Worm (Caenorhabditis elegans) whole organism, late embryonic: ENCODE data around the gene gst-3.

Experiments
- C08G9.2 ChIP-seq: sonication (generic microtip); optimal IDR thresholded peaks from 2 replicates; lab custom pipeline; 2016; ENCODE audit warnings: mild to moderate bottlenecking, missing genetic modification characterization, moderate library complexity, missing compliant biosample characterization
- K02D7.2 ChIP-seq: sonication (generic microtip); optimal IDR thresholded peaks from 2 replicates; lab custom pipeline; 2017; ENCODE audit warnings: mild to moderate bottlenecking, missing genetic modification characterization, missing compliant biosample characterization
- Y22D7AL.16 ChIP-seq: sonication (generic microtip); optimal IDR thresholded peaks from 2 replicates; lab custom pipeline; 2016; ENCODE audit warnings: missing genetic modification characterization, missing compliant biosample characterization
- ama-1 ChIP-seq: fragments of 150-350 bp; optimal IDR thresholded peaks from 2 replicates; lab custom pipeline; 2014
- ceh-14 ChIP-seq: sonication (generic microtip); optimal IDR thresholded peaks from 2 replicates; lab custom pipeline; 2016; ENCODE audit warnings: missing genotype, missing genetic modification characterization, missing compliant biosample characterization
- ceh-18 ChIP-seq: sonication (generic microtip); optimal IDR thresholded peaks from 2 replicates; lab custom pipeline; 2016; ENCODE audit warnings: missing genetic modification characterization, missing compliant biosample characterization
- ceh-2 ChIP-seq: sonication (generic microtip); optimal IDR thresholded peaks from 2 replicates; lab custom pipeline; 2016; ENCODE audit warnings: missing genotype, missing genetic modification characterization, missing compliant biosample characterization
- ceh-24 ChIP-seq: sonication (generic microtip); optimal IDR thresholded peaks from 2 replicates; lab custom pipeline; 2016; ENCODE audit warnings: mild to moderate bottlenecking, missing genetic modification characterization, missing compliant biosample characterization
- ceh-30 ChIP-seq: fragments of 150-350 bp; optimal IDR thresholded peaks from 2 replicates; lab custom pipeline; 2014; ENCODE audit warnings: missing biosample characterization, missing genetic modification characterization
- ceh-31 ChIP-seq: sonication (generic microtip); optimal IDR thresholded peaks from 2 replicates; lab custom pipeline; 2016; ENCODE audit warnings: missing genetic modification characterization, missing compliant biosample characterization
- ceh-9 ChIP-seq: sonication (generic microtip); optimal IDR thresholded peaks from 2 replicates; lab custom pipeline; 2016; ENCODE audit warnings: mild to moderate bottlenecking, missing genetic modification characterization, inconsistent platforms, missing compliant biosample characterization
- che-1 ChIP-seq: sonication (generic microtip); optimal IDR thresholded peaks from 2 replicates; lab custom pipeline; 2016; ENCODE audit warnings: mild to moderate bottlenecking, missing genetic modification characterization, missing compliant biosample characterization
- dmd-4 ChIP-seq: sonication (generic microtip); optimal IDR thresholded peaks from 2 replicates; lab custom pipeline; 2016; ENCODE audit warnings: borderline replicate concordance, missing genetic modification characterization, missing compliant biosample characterization
- elt-2 ChIP-seq: sonication (generic microtip); optimal IDR thresholded peaks from 2 replicates; lab custom pipeline; 2016; ENCODE audit warnings: missing genetic modification reagents, missing genetic modification characterization, missing compliant biosample characterization
- ets-4 ChIP-seq: sonication (generic microtip); optimal IDR thresholded peaks from 2 replicates; lab custom pipeline; 2016; ENCODE audit warnings: missing genetic modification characterization, missing compliant biosample characterization
- eyg-1 ChIP-seq: sonication (generic microtip); optimal IDR thresholded peaks from 2 replicates; lab custom pipeline; 2016; ENCODE audit warnings: missing genotype, missing genetic modification characterization, missing compliant biosample characterization
- fkh-6 ChIP-seq: sonication (generic microtip); optimal IDR thresholded peaks from 2 replicates; lab custom pipeline; 2016; ENCODE audit warnings: missing genetic modification characterization, missing compliant biosample characterization
- hlh-13 ChIP-seq: fragments of 200-800 bp; sonication (Bioruptor generic); optimal IDR thresholded peaks from 2 replicates; lab custom pipeline; 2018; ENCODE audit warnings: mild to moderate bottlenecking, missing genetic modification characterization, missing compliant biosample characterization
- hlh-30 ChIP-seq: sonication (generic microtip); optimal IDR thresholded peaks from 2 replicates; lab custom pipeline; 2017; ENCODE audit warnings: antibody characterized with exemption, missing genetic modification characterization, missing compliant biosample characterization; ENCODE audit not compliant: insufficient read depth
- hlh-8 ChIP-seq: sonication (generic microtip); optimal IDR thresholded peaks from 2 replicates; lab custom pipeline; 2016; ENCODE audit warnings: missing genotype, missing genetic modification characterization, missing compliant biosample characterization
- lim-6 ChIP-seq: sonication (generic microtip); optimal IDR thresholded peaks from 2 replicates; lab custom pipeline; 2016; ENCODE audit warnings: missing genetic modification characterization, missing compliant biosample characterization
- lin-11 ChIP-seq: fragments of 200-800 bp; sonication (Bioruptor generic); optimal IDR thresholded peaks from 2 replicates; lab custom pipeline; 2018; ENCODE audit warnings: mild to moderate bottlenecking, missing genetic modification characterization, missing compliant biosample characterization
- madf-2 ChIP-seq: sonication (generic microtip); optimal IDR thresholded peaks from 2 replicates; lab custom pipeline; 2017; ENCODE audit warnings: missing genetic modification characterization, missing compliant biosample characterization
- nfya-1 ChIP-seq: sonication (generic microtip); optimal IDR thresholded peaks from 2 replicates; lab custom pipeline; 2017; ENCODE audit warnings: missing genetic modification characterization, mild to moderate bottlenecking, missing compliant biosample characterization, antibody characterized with exemption, moderate library complexity
- nhr-11 ChIP-seq: fragments of 150-350 bp; optimal IDR thresholded peaks from 2 replicates; lab custom pipeline; 2014; ENCODE audit warnings: missing biosample characterization, missing genetic modification characterization
- nhr-232 ChIP-seq: sonication (generic microtip); optimal IDR thresholded peaks from 2 replicates; lab custom pipeline; 2016; ENCODE audit warnings: missing genetic modification characterization, missing compliant biosample characterization
- npax-4 ChIP-seq: sonication (generic microtip); optimal IDR thresholded peaks from 2 replicates; lab custom pipeline; 2016; ENCODE audit warnings: missing genetic modification characterization, missing compliant biosample characterization
- odd-2 ChIP-seq: sonication (generic microtip); optimal IDR thresholded peaks from 2 replicates; lab custom pipeline; 2017; ENCODE audit warnings: antibody characterized with exemption, mild to moderate bottlenecking, missing genetic modification characterization, missing compliant biosample characterization
- pag-3 ChIP-seq: sonication (generic microtip); optimal IDR thresholded peaks from 2 replicates; lab custom pipeline; 2016; ENCODE audit warnings: missing compliant biosample characterization, missing genetic modification characterization, borderline replicate concordance
- pat-9 ChIP-seq: fragments of 200-800 bp; sonication (Bioruptor generic); optimal IDR thresholded peaks from 2 replicates; lab custom pipeline; 2018; ENCODE audit warnings: mild to moderate bottlenecking, missing genetic modification characterization, moderate library complexity, missing compliant biosample characterization
- pax-1 ChIP-seq: fragments of 150-350 bp; optimal IDR thresholded peaks from 2 replicates; lab custom pipeline; 2014; ENCODE audit warnings: missing biosample characterization, missing genetic modification characterization
- pha-4 ChIP-seq: fragments of 150-350 bp; optimal IDR thresholded peaks from 2 replicates; lab custom pipeline; 2018; ENCODE audit warnings: missing biosample characterization, missing genetic modification reagents, missing genetic modification characterization
- pqm-1 ChIP-seq: sonication (generic microtip); optimal IDR thresholded peaks from 2 replicates; lab custom pipeline; 2016; ENCODE audit warnings: missing genetic modification characterization, missing compliant biosample characterization
- sox-2 ChIP-seq: fragments of 200-800 bp; sonication (Bioruptor generic); IDR thresholded peaks from 2 replicates; pipeline ENCODE4 v1.3.6; 2022; ENCODE audit warnings: missing genetic modification reagents, missing genetic modification characterization, missing compliant biosample characterization
- sox-4 ChIP-seq: sonication (generic microtip); optimal IDR thresholded peaks from 2 replicates; lab custom pipeline; 2017; ENCODE audit warnings: mild to moderate bottlenecking, missing genetic modification characterization, inconsistent platforms, missing compliant biosample characterization
- syd-9 ChIP-seq: sonication (generic microtip); optimal IDR thresholded peaks from 2 replicates; lab custom pipeline; 2016; ENCODE audit warnings: mild to moderate bottlenecking, missing genetic modification characterization, moderate library complexity, missing compliant biosample characterization
- tbx-2 ChIP-seq: sonication (generic microtip); optimal IDR thresholded peaks from 2 replicates; lab custom pipeline; 2016; ENCODE audit warnings: missing genetic modification characterization, missing compliant biosample characterization
- unc-3 ChIP-seq, 2 experiments: fragments of 200-800 bp in 1 of 2; sonication (Bioruptor generic) in 1 of 2; sonication (generic microtip) in 1 of 2; conservative IDR thresholded peaks in 1 of 2; optimal IDR thresholded peaks in 1 of 2; 2 replicates each; pipeline versions ENCODE4 v1.3.6 to Lab custom; 2016 to 2022; ENCODE audit warnings: missing compliant biosample characterization in 2 of 2, missing genetic modification characterization in 2 of 2, missing genetic modification reagents in 1 of 2
- zip-5 ChIP-seq: sonication (generic microtip); optimal IDR thresholded peaks from 2 replicates; lab custom pipeline; 2016; ENCODE audit warnings: missing genetic modification characterization, missing compliant biosample characterization
- ztf-16 ChIP-seq: sonication (generic microtip); optimal IDR thresholded peaks from 2 replicates; lab custom pipeline; 2017; ENCODE audit warnings: missing genetic modification characterization, missing compliant biosample characterization

gst-3 gene

ce11 chrIV:10110870-10111269 is 29.2 kb downstream of the gst-3 start:
- TF ChIP-seq zip-5 (tag; lab: Kevin White, UChicago) (no peak), ceh-14 (tag; lab: Kevin White, UChicago) (no peak), tbx-2 (tag; lab: Kevin White, UChicago) (no peak), nfya-1 (no peak), odd-2 (tag; lab: Kevin White, UChicago) (no peak), ceh-30 (tag; lab: Kevin White, UChicago) (no peak), npax-4 (no peak), ama-1 (lab: Kevin White, UChicago) (no peak), sox-4 (tag; lab: Kevin White, UChicago) (no peak), ets-4 (tag; lab: Kevin White, UChicago) (no peak), ceh-31 (tag; lab: Kevin White, UChicago) (no peak), C08G9.2 (tag; lab: Kevin White, UChicago) (no peak), hlh-30 (tag; lab: Kevin White, UChicago) (no peak), syd-9 (tag; lab: Kevin White, UChicago) (no peak), fkh-6 (tag; lab: Kevin White, UChicago) (no peak), ztf-16 (tag; lab: Kevin White, UChicago) (no peak)
- TF ChIP-seq, all 69 proteins: peak for 0

ce11 chrIV:10110417-10110816 is 29.6 kb downstream of the gst-3 start, which contains the start of gene egl-38:
Gene egl-38 (minus strand): TSS chrIV:10110517.
- TF ChIP-seq ceh-9 (tag; lab: Kevin White, UChicago) (no peak), Y22D7AL.16 (tag; lab: Kevin White, UChicago) (no peak)
- TF ChIP-seq, all 69 proteins: peak for 0

DNA sequence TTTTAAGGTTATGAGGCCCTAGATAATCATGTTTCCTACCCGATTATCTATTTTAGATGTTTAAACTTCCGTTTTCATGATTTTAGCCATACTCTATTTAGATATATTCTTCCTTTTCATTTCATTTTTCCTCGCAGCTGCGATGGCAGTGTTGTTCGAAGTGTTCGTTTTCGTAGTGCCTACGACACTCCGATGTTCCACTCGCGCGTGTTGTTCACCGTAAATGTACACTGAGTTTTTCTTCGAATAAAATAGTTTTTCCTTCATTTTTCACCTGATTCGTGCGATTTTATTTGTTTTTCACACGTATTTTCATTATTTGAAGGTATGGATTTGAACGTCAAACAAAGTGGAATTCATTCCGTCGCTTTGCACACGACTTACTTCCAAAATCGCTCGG is 43.2 kb downstream of the gst-3 start, which contains the start of gene dis-3:
Gene dis-3, plus strand, starts transcription at position 322 of the 400 bp plus-strand sequence.
- TF ChIP-seq pat-9 (tag; lab: Kevin White, UChicago), result no peak
- no peak for TF ChIP-seq madf-2
- no peak for TF ChIP-seq pha-4 (tag; lab: Kevin White, UChicago)
- no peak for TF ChIP-seq ama-1 (lab: Kevin White, UChicago)
- TF ChIP-seq ets-4 (tag; lab: Kevin White, UChicago), result no peak
- TF ChIP-seq ceh-31 (tag; lab: Kevin White, UChicago), result no peak
- TF ChIP-seq sox-2 (GFP tag; lab: Robert Waterston, UW), result no peak
- no peak for TF ChIP-seq C08G9.2 (tag; lab: Kevin White, UChicago)
- TF ChIP-seq ceh-2 (tag; lab: Kevin White, UChicago), result no peak

- TF ChIP-seq hlh-13 (no peak), ceh-24 (tag; lab: Kevin White, UChicago) (no peak), hlh-8 (tag; lab: Kevin White, UChicago) (no peak), pqm-1 (tag; lab: Kevin White, UChicago) (no peak), ceh-14 (tag; lab: Kevin White, UChicago) (no peak), nhr-232 (no peak), nhr-11 (tag; lab: Kevin White, UChicago) (no peak), ceh-9 (tag; lab: Kevin White, UChicago) (no peak), pag-3 (tag; lab: Kevin White, UChicago) (no peak), zip-5 (tag; lab: Kevin White, UChicago) (no peak), che-1 (tag; lab: Kevin White, UChicago) (no peak), unc-3 (GFP tag; conservative IDR thresholded peaks at IDR 0.05; lab: Robert Waterston, UW) (no peak), unc-3 (tag; optimal IDR thresholded peaks at IDR 0.05; lab: Kevin White, UChicago) (no peak), ceh-31 (tag; lab: Kevin White, UChicago) (no peak), eyg-1 (tag; lab: Kevin White, UChicago) (no peak), nfya-1 (no peak)
These were observed 44.9 kb downstream of the gst-3 start, which contains the start of the genes C04G2.5 and msp-36 for ce11 chrIV:10095171-10095570. Gene C04G2.5 (minus strand): TSS chrIV:10095271. Gene msp-36 (plus strand): TSS chrIV:10095433.

- no peak for TF ChIP-seq ets-4 (tag; lab: Kevin White, UChicago)
- no peak for TF ChIP-seq odd-2 (tag; lab: Kevin White, UChicago)
- no peak for TF ChIP-seq ceh-18 (tag; lab: Kevin White, UChicago)
- no peak for TF ChIP-seq K02D7.2 (tag; lab: Kevin White, UChicago)
- no peak for TF ChIP-seq dmd-4 (tag; lab: Kevin White, UChicago)
- no peak for TF ChIP-seq npax-4
- no peak for TF ChIP-seq lin-11
- no peak for TF ChIP-seq eyg-1 (tag; lab: Kevin White, UChicago)
- no peak for TF ChIP-seq pax-1
- no peak for TF ChIP-seq ceh-9 (tag; lab: Kevin White, UChicago)
- no peak for TF ChIP-seq elt-2
- TF ChIP-seq nfya-1, result no peak
- no peak for TF ChIP-seq hlh-13
- no peak for TF ChIP-seq lim-6
These were observed 49.7 kb downstream of the gst-3 start, which contains the start of gene ttbk-5 for ce11 chrIV:10090358-10090757. Gene ttbk-5 (plus strand): TSS chrIV:10090658.
